Fruit fly (Drosophila melanogaster) whole organism, adult: ENCODE measurements around the gene MED15.

Experiments used
- CG11617 ChIP-seq: fragments of 200-800 bp; sonication (Bioruptor generic); optimal IDR thresholded peaks from 2 replicates; lab custom pipeline; 2017; ENCODE audit warnings: mild to moderate bottlenecking, missing biosample characterization, missing genetic modification reagents, missing genetic modification characterization
- CG12768 ChIP-seq: fragments of 200-800 bp; sonication (Bioruptor generic); optimal IDR thresholded peaks from 2 replicates; lab custom pipeline; 2017; ENCODE audit warnings: missing biosample characterization, missing genetic modification characterization, mild to moderate bottlenecking, moderate library complexity, missing genetic modification reagents
- CG14711 ChIP-seq: fragments of 200-800 bp; sonication (Bioruptor generic); optimal IDR thresholded peaks from 2 replicates; lab custom pipeline; 2018; ENCODE audit warnings: missing biosample characterization, mild to moderate bottlenecking, missing genetic modification characterization, moderate library complexity
- CG1620 ChIP-seq: fragments of 200-800 bp; sonication (Bioruptor generic); optimal IDR thresholded peaks from 2 replicates; lab custom pipeline; 2016; ENCODE audit warnings: missing biosample characterization, missing genetic modification characterization
- CG33017 ChIP-seq: fragments of 200-800 bp; sonication (Bioruptor generic); optimal IDR thresholded peaks from 2 replicates; lab custom pipeline; 2018; ENCODE audit warnings: missing biosample characterization, mild to moderate bottlenecking, missing genetic modification characterization, moderate library complexity
- CG5204 ChIP-seq: fragments of 200-800 bp; sonication (Bioruptor generic); optimal IDR thresholded peaks from 2 replicates; lab custom pipeline; 2016; ENCODE audit warnings: missing biosample characterization, missing genetic modification characterization
- CG7045 ChIP-seq: fragments of 200-800 bp; sonication (Bioruptor generic); optimal IDR thresholded peaks from 2 replicates; lab custom pipeline; 2017; ENCODE audit warnings: missing biosample characterization, mild to moderate bottlenecking, missing genetic modification characterization
- CG7101 ChIP-seq: fragments of 200-800 bp; sonication (Bioruptor generic); optimal IDR thresholded peaks from 2 replicates; lab custom pipeline; 2018; ENCODE audit warnings: missing biosample characterization, mild to moderate bottlenecking, missing genetic modification characterization, moderate library complexity
- Clk ChIP-seq: fragments of 200-800 bp; sonication (Bioruptor generic); optimal IDR thresholded peaks from 2 replicates; lab custom pipeline; 2017; ENCODE audit warnings: missing biosample characterization, missing genetic modification characterization
- Crg-1 ChIP-seq: fragments of 200-800 bp; sonication (Bioruptor generic); optimal IDR thresholded peaks from 2 replicates; lab custom pipeline; 2016; ENCODE audit warnings: missing biosample characterization, missing genetic modification characterization
- Hr96 ChIP-seq: fragments of 200-800 bp; sonication (Bioruptor generic); optimal IDR thresholded peaks from 2 replicates; lab custom pipeline; 2016; ENCODE audit warnings: missing biosample characterization, missing genetic modification characterization
- Mnt ChIP-seq: fragments of 200-800 bp; sonication (Bioruptor generic); optimal IDR thresholded peaks from 2 replicates; lab custom pipeline; 2016; ENCODE audit warnings: missing biosample characterization, mild to moderate bottlenecking, missing genetic modification characterization
- bab1 ChIP-seq: fragments of 200-800 bp; sonication (Bioruptor generic); optimal IDR thresholded peaks from 3 replicates; lab custom pipeline; 2019; ENCODE audit warnings: missing biosample characterization, mild to moderate bottlenecking, missing genetic modification characterization, moderate library complexity
- cic ChIP-seq: fragments of 200-800 bp; sonication (Bioruptor generic); optimal IDR thresholded peaks from 2 replicates; lab custom pipeline; 2017; ENCODE audit warnings: missing biosample characterization, mild to moderate bottlenecking, missing genetic modification characterization, moderate library complexity
- cnc ChIP-seq, 2 experiments: fragments of >200 bp; optimal IDR thresholded peaks; 2 replicates each; lab custom pipeline; 2017
- kay ChIP-seq: fragments of 200-800 bp; sonication (Bioruptor generic); peaks from one replicate; lab custom pipeline; 2016; ENCODE audit warnings: missing biosample characterization, missing genetic modification characterization, borderline replicate concordance
- ovo ChIP-seq: fragments of 200-800 bp; sonication (Bioruptor generic); optimal IDR thresholded peaks from 2 replicates; lab custom pipeline; 2016; ENCODE audit warnings: missing biosample characterization, missing genetic modification characterization
- pad ChIP-seq: fragments of 200-800 bp; sonication (Bioruptor generic); optimal IDR thresholded peaks from 3 replicates; lab custom pipeline; 2017; ENCODE audit warnings: missing biosample characterization, missing genetic modification characterization, mild to moderate bottlenecking, moderate library complexity, missing genetic modification reagents
- tj ChIP-seq: fragments of 200-800 bp; sonication (Bioruptor generic); optimal IDR thresholded peaks from 3 replicates; lab custom pipeline; 2017; ENCODE audit warnings: missing biosample characterization, mild to moderate bottlenecking, missing genetic modification characterization, moderate library complexity
- toe ChIP-seq: fragments of 200-800 bp; sonication (Bioruptor generic); optimal IDR thresholded peaks from 2 replicates; lab custom pipeline; 2016; ENCODE audit warnings: missing biosample characterization, missing genetic modification characterization

MED15 gene

DNA sequence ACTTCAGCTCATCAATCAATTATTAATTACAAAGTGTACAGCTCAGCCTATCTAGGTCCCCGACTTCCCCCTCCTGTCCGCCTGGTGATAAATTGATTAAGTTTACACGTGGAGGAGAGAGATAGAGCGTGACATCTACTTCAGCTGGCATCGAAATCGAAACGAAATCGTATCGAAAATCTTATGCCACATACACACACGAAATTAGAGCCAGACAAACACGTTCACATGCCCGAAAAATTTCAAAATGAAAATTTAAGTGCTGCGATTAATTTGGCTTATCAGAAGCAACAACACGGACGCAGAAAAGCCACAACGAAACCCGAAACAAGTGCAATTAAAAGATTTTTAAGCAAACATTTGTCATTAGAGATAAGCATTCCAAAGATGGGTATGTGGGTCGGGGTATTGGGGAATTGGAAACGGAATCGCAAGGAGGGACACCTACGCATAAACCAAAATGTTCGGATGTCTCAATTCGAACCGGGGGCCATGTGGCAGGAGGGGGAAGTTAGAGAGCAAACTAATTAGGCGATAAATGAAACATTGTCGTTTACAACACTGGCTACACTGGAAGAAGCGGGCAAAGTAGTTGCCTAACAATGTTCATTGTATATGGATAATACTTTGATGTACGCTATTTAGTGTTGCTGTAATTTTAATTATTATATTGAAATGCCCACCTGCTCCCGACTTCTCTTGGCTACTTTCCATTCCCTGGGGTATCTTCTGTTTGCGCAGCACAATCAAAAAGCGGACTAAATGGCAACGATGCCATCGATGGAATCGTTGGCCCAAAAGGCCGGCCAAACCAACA, 25.1 kb downstream of the MED15 start:
- TF ChIP-seq toe (GFP tag; lab: Kevin White, UChicago) (no peak), cic (GFP tag; lab: Kevin White, UChicago) (no peak), CG33017 (tag; lab: Kevin White, UChicago) (no peak), CG7045 (GFP tag; lab: Kevin White, UChicago) (no peak), bab1 (GFP tag; lab: Kevin White, UChicago) (no peak), CG5204 (GFP tag; lab: Kevin White, UChicago) (no peak), Crg-1 (GFP tag; lab: Kevin White, UChicago) (no peak), cnc (optimal IDR thresholded peaks at IDR 0.05; lab: Kevin White, UChicago) (no peak), Hr96 (GFP tag; lab: Kevin White, UChicago) (no peak), CG12768 (GFP tag; lab: Kevin White, UChicago) (no peak), CG11617 (GFP tag; lab: Kevin White, UChicago) (no peak), kay (GFP tag; lab: Kevin White, UChicago) (no peak), CG1620 (GFP tag; lab: Kevin White, UChicago) (no peak)

DNA sequence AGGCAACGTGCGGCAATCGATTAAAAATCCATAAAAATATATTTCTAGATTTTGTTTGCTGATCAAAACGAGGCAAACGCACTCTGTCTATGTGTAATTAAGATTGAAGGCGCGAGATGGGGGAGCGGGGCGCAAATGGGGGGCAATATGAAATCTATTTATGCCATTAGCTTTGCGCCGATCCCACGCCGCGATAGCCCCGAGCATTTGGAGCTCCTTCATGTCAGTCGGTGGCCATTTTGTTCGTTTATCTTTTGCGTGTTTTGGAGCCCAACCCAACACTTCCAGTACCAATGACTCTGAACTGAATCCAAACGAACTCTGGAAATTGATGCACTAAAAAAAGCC, 25.6 kb downstream of the MED15 start:
- TF ChIP-seq bab1 (GFP tag; lab: Kevin White, UChicago) (no peak), tj (no peak), CG14711 (tag; lab: Kevin White, UChicago) (no peak)

DNA sequence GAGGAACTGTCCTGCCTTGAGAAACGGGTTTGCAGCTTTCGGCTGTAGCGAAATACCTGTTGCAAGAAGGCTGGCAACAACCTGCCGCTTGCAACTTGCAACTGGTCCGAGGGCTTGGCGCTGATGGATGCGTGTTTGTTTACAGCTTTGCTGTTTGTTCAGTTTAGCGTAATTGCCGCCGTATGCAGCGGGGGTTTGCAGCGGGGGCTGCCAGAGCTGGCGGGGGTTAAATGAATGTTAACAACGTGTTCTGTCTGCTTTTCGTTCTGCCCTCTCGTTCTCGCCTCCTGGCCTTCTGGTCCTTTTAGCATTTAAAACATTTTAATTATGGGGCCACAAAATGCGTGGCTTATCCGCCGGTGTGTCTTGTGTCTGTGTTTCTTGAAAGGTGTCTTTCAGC, 27.1 kb downstream of the MED15 start:
- TF ChIP-seq CG12768 (GFP tag; lab: Kevin White, UChicago) (no peak), ovo (GFP tag; lab: Kevin White, UChicago) (no peak), Clk (GFP tag; lab: Kevin White, UChicago) (no peak)

DNA sequence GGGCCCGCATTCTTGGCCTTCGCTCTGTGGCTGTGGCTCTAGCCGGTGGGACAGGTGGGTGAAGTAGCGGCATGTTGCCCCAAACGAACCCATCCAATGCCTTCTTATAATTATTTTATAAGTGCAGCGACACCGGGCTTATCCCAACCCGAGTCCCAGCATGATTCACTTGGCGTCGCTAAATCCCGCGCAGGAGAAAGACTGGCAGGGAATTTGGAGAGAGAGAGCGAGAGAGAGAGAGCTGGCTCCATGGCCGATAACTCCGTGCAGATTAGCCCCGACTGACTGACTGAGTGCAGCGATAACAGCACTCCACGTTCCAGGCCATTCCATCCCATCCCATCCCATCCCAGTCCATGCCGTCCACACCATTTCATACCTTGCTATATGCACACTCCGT, 28.8 kb downstream of the MED15 start:
- TF ChIP-seq Clk (GFP tag; lab: Kevin White, UChicago) (no peak), CG14711 (tag; lab: Kevin White, UChicago) (no peak), Crg-1 (GFP tag; lab: Kevin White, UChicago) (no peak), kay (GFP tag; lab: Kevin White, UChicago) (no peak), Hr96 (GFP tag; lab: Kevin White, UChicago) (no peak), toe (GFP tag; lab: Kevin White, UChicago) (no peak), cic (GFP tag; lab: Kevin White, UChicago) (no peak), CG7045 (GFP tag; lab: Kevin White, UChicago) (no peak), CG12768 (GFP tag; lab: Kevin White, UChicago) (no peak), CG11617 (GFP tag; lab: Kevin White, UChicago) (no peak), tj (no peak), Mnt (GFP tag; lab: Kevin White, UChicago) (no peak), cnc (optimal IDR thresholded peaks at IDR 0.05; lab: Kevin White, UChicago) (no peak), pad (GFP tag; lab: Kevin White, UChicago) (no peak), ovo (GFP tag; lab: Kevin White, UChicago) (no peak), CG5204 (GFP tag; lab: Kevin White, UChicago) (no peak), CG1620 (GFP tag; lab: Kevin White, UChicago) (no peak), CG7101 (tag; lab: Kevin White, UChicago) (no peak), CG33017 (tag; lab: Kevin White, UChicago) (no peak), bab1 (GFP tag; lab: Kevin White, UChicago) (no peak)

DNA sequence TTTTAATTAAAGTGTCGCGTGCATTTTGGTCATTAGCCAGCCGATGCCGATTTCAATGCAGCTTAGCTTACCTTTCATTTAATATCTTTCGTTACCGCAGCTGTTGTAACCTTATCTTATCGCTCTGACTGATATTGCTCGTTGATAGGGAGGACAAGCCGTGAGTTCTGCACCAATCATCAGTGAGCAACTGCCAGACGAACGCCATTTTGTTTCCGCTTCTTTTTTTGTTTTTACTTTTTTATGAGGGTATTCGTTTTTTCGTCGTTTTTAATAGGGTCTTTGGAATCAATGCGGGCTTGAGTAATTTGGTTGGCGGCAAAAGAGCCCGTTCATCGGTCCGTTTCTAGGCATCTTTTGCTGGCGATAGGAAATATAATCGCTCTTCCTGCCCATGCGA, 32.2 kb downstream of the MED15 start:
- TF ChIP-seq kay (GFP tag; lab: Kevin White, UChicago), result no peak
- TF ChIP-seq bab1 (GFP tag; lab: Kevin White, UChicago), result no peak
- no peak for TF ChIP-seq Mnt (GFP tag; lab: Kevin White, UChicago)
- no peak for TF ChIP-seq CG1620 (GFP tag; lab: Kevin White, UChicago)
- no peak for TF ChIP-seq cnc (optimal IDR thresholded peaks at IDR 0.05; lab: Kevin White, UChicago)

DNA sequence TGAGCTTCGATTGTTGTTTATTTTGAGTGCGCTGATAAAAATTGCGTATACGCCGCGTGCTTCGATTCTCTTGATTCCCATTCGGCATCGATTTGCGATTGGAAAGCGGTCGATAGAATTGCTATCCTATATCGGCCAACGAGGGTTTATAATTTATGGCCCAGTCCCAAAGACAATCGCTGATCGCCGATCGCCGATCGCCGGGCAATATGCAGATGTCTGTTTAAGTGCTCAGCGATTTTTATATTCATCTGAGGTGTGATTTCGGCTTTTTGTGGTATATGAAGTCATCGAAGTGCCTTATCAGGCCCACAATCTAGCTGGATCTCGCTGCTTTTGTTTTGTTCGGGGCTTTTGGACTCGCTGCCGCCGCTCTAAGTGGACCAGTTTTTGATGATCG, 33.6 kb downstream of the MED15 start:
- no peak for TF ChIP-seq CG1620 (GFP tag; lab: Kevin White, UChicago)
- no peak for TF ChIP-seq toe (GFP tag; lab: Kevin White, UChicago)
- TF ChIP-seq CG7101 (tag; lab: Kevin White, UChicago), result no peak
- no peak for TF ChIP-seq tj
- no peak for TF ChIP-seq CG12768 (GFP tag; lab: Kevin White, UChicago)
- no peak for TF ChIP-seq Crg-1 (GFP tag; lab: Kevin White, UChicago)
- no peak for TF ChIP-seq Hr96 (GFP tag; lab: Kevin White, UChicago)
- TF ChIP-seq Mnt (GFP tag; lab: Kevin White, UChicago), result no peak
- TF ChIP-seq cnc (optimal IDR thresholded peaks at IDR 0.05; lab: Kevin White, UChicago), result no peak
- TF ChIP-seq ovo (GFP tag; lab: Kevin White, UChicago), result no peak
- TF ChIP-seq CG14711 (tag; lab: Kevin White, UChicago), result no peak
- no peak for TF ChIP-seq pad (GFP tag; lab: Kevin White, UChicago)
- TF ChIP-seq CG11617 (GFP tag; lab: Kevin White, UChicago), result no peak
- TF ChIP-seq bab1 (GFP tag; lab: Kevin White, UChicago), result no peak
- TF ChIP-seq Clk (GFP tag; lab: Kevin White, UChicago), result no peak
- no peak for TF ChIP-seq CG33017 (tag; lab: Kevin White, UChicago)
- no peak for TF ChIP-seq cic (GFP tag; lab: Kevin White, UChicago)
- TF ChIP-seq CG7045 (GFP tag; lab: Kevin White, UChicago), result no peak
